Worm (Caenorhabditis elegans) whole organism, midembryonic: ENCODE measurements around the gene F14D7.1.

Source experiments
- T22C8.4 ChIP-seq: fragments of 200-800 bp; sonication (Bioruptor generic); IDR thresholded peaks from 2 replicates; pipeline ENCODE4 v1.3.6; 2022; ENCODE audit warnings: missing genetic modification characterization, missing compliant biosample characterization
- cog-1 ChIP-seq: sonication (generic microtip); optimal IDR thresholded peaks from 2 replicates; lab custom pipeline; 2016; ENCODE audit warnings: missing genetic modification characterization, missing compliant biosample characterization
- flt-1 ChIP-seq: fragments of 200-800 bp; sonication (Bioruptor generic); IDR thresholded peaks from 2 replicates; pipeline ENCODE4 v1.3.6; 2022; ENCODE audit warnings: missing genetic modification characterization, missing compliant biosample characterization
- med-1 ChIP-seq: sonication (generic microtip); optimal IDR thresholded peaks from 2 replicates; lab custom pipeline; 2017; ENCODE audit warnings: missing genetic modification characterization, mild to moderate bottlenecking, missing compliant biosample characterization, antibody characterized with exemption, missing genetic modification reagents; ENCODE audit not compliant: insufficient read depth
- ref-1 ChIP-seq: fragments of 200-800 bp; sonication (Bioruptor generic); conservative IDR thresholded peaks from 2 replicates; pipeline ENCODE4 v1.3.6; 2022; ENCODE audit warnings: missing genetic modification reagents, missing genetic modification characterization, missing compliant biosample characterization
- tab-1 ChIP-seq: fragments of 200-800 bp; sonication (Bioruptor generic); IDR thresholded peaks from 2 replicates; pipeline ENCODE4 v1.3.6; 2022; ENCODE audit warnings: missing genetic modification characterization, missing compliant biosample characterization
- ztf-23 ChIP-seq: fragments of 200-800 bp; sonication (Bioruptor generic); IDR thresholded peaks from 2 replicates; pipeline ENCODE4 v1.3.6; 2022; ENCODE audit warnings: missing genetic modification reagents, missing genetic modification characterization, missing compliant biosample characterization

ce11 chrV:14299569-14300064 is 10.4 kb upstream of the F14D7.1 start, which contains the start of the genes spig-3 and F14D7.12:
- TF ChIP-seq med-1 (GFP tag; lab: Kevin White, UChicago) (no peak), cog-1 (tag; lab: Kevin White, UChicago) (no peak), ztf-23 (GFP tag; lab: Robert Waterston, UW) (no peak), flt-1 (GFP tag; lab: Robert Waterston, UW) (no peak), T22C8.4 (no peak), ref-1 (GFP tag; lab: Robert Waterston, UW) (no peak), tab-1 (no peak)
